Worm (Caenorhabditis elegans): ENCODE data around the gene Y39A1A.17.

- TF ChIP-seq W03F9.2 (tag; optimal IDR thresholded peaks at IDR 0.05) (no peak), dao-5 (tag; optimal IDR thresholded peaks at IDR 0.05) (no peak), him-1 (tag; optimal IDR thresholded peaks at IDR 0.05) (no peak)
Measured at ce11 chrIII:10649219-10649618, 41.7 kb downstream of the Y39A1A.17 start, which contains the start of gene emg-1.

Measured in whole organism, L4/young adult.